Worm (Caenorhabditis elegans) whole organism, mixed stage, embryonic: ENCODE measurements around the gene gnrr-3.

ENCODE experiments used
- M03D4.4 ChIP-seq: sonication (generic microtip); optimal IDR thresholded peaks from 2 replicates; lab custom pipeline; 2017; ENCODE audit warnings: mild to moderate bottlenecking, missing genetic modification characterization, missing compliant biosample characterization
- bed-3 ChIP-seq: fragments of 200-800 bp; sonication (Bioruptor generic); optimal IDR thresholded peaks from 3 replicates; lab custom pipeline; 2018; ENCODE audit warnings: mild to moderate bottlenecking, missing genetic modification characterization, moderate library complexity, missing compliant biosample characterization
- blmp-1 ChIP-seq: fragments of 150-350 bp; optimal IDR thresholded peaks from 2 replicates; lab custom pipeline; 2014; ENCODE audit warnings: missing biosample characterization, missing genetic modification characterization
- ceh-39 ChIP-seq: fragments of 150-350 bp; optimal IDR thresholded peaks from 2 replicates; lab custom pipeline; 2014; ENCODE audit warnings: missing biosample characterization, missing genetic modification characterization
- ceh-43 ChIP-seq: fragments of 200-800 bp; sonication (Bioruptor generic); optimal IDR thresholded peaks from 2 replicates; lab custom pipeline; 2018; ENCODE audit warnings: mild to moderate bottlenecking, missing genetic modification characterization, moderate library complexity, missing compliant biosample characterization
- ceh-83 ChIP-seq: fragments of 200-800 bp; sonication (Bioruptor generic); optimal IDR thresholded peaks from 2 replicates; lab custom pipeline; 2018; ENCODE audit warnings: mild to moderate bottlenecking, missing genetic modification characterization, missing compliant biosample characterization
- ces-1 ChIP-seq: fragments of 150-350 bp; optimal IDR thresholded peaks from 2 replicates; lab custom pipeline; 2014; ENCODE audit warnings: missing biosample characterization, missing genetic modification reagents, missing genetic modification characterization
- cnd-1 ChIP-seq: fragments of 200-800 bp; sonication (Bioruptor generic); optimal IDR thresholded peaks from 2 replicates; lab custom pipeline; 2018; ENCODE audit warnings: mild to moderate bottlenecking, missing genetic modification characterization, missing compliant biosample characterization
- drap-1 ChIP-seq: fragments of 200-800 bp; sonication (Bioruptor generic); optimal IDR thresholded peaks from 3 replicates; lab custom pipeline; 2018; ENCODE audit warnings: mild to moderate bottlenecking, missing genetic modification characterization, missing compliant biosample characterization
- elt-1 ChIP-seq: sonication (generic microtip); optimal IDR thresholded peaks from 2 replicates; lab custom pipeline; 2017; ENCODE audit warnings: missing genetic modification characterization, mild to moderate bottlenecking, missing compliant biosample characterization, antibody characterized with exemption, moderate library complexity, borderline replicate concordance; ENCODE audit not compliant: insufficient read depth
- elt-3 ChIP-seq: fragments of 150-350 bp; optimal IDR thresholded peaks from 2 replicates; lab custom pipeline; 2014; ENCODE audit warnings: missing biosample characterization, missing genetic modification characterization
- flh-1 ChIP-seq: fragments of 200-800 bp; sonication (Bioruptor generic); optimal IDR thresholded peaks from 2 replicates; lab custom pipeline; 2018; ENCODE audit warnings: mild to moderate bottlenecking, missing genetic modification characterization, moderate library complexity, missing compliant biosample characterization
- ham-2 ChIP-seq: fragments of 200-800 bp; sonication (Bioruptor generic); optimal IDR thresholded peaks from 2 replicates; lab custom pipeline; 2018; ENCODE audit warnings: mild to moderate bottlenecking, missing genetic modification characterization, missing compliant biosample characterization
- hlh-1 ChIP-seq: fragments of 150-350 bp; optimal IDR thresholded peaks from 2 replicates; lab custom pipeline; 2014; ENCODE audit warnings: missing biosample characterization, missing genetic modification reagents, missing genetic modification characterization
- lin-13 ChIP-seq: fragments of 150-350 bp; optimal IDR thresholded peaks from 2 replicates; lab custom pipeline; 2014; ENCODE audit warnings: missing biosample characterization, missing genetic modification characterization
- lsy-2 ChIP-seq: fragments of 150-350 bp; optimal IDR thresholded peaks from 2 replicates; lab custom pipeline; 2014; ENCODE audit warnings: missing biosample characterization, missing genetic modification characterization
- mab-5 ChIP-seq: fragments of 150-350 bp; optimal IDR thresholded peaks from 2 replicates; lab custom pipeline; 2014; ENCODE audit warnings: missing biosample characterization, missing genetic modification characterization
- mep-1 ChIP-seq: fragments of 150-350 bp; optimal IDR thresholded peaks from 2 replicates; lab custom pipeline; 2017; ENCODE audit warnings: missing biosample characterization, missing genetic modification reagents, missing genetic modification characterization, inconsistent platforms
- mls-2 ChIP-seq: sonication (generic microtip); optimal IDR thresholded peaks from 2 replicates; lab custom pipeline; 2016; ENCODE audit warnings: mild to moderate bottlenecking, missing genetic modification characterization, moderate library complexity, missing compliant biosample characterization
- nhr-12 ChIP-seq: fragments of 150-350 bp; optimal IDR thresholded peaks from 2 replicates; lab custom pipeline; 2014; ENCODE audit warnings: missing biosample characterization, missing genetic modification characterization
- nhr-2 ChIP-seq: fragments of 150-350 bp; optimal IDR thresholded peaks from 2 replicates; lab custom pipeline; 2014; ENCODE audit warnings: missing biosample characterization, missing genetic modification characterization
- nhr-237 ChIP-seq: fragments of 150-350 bp; optimal IDR thresholded peaks from 2 replicates; lab custom pipeline; 2014; ENCODE audit warnings: missing biosample characterization, missing genetic modification characterization
- pha-4 ChIP-seq: fragments of 150-350 bp; optimal IDR thresholded peaks from 2 replicates; lab custom pipeline; 2018; ENCODE audit warnings: missing biosample characterization, missing genetic modification reagents, missing genetic modification characterization
- sem-2 ChIP-seq: fragments of 200-800 bp; sonication (Bioruptor generic); optimal IDR thresholded peaks from 2 replicates; lab custom pipeline; 2018; ENCODE audit warnings: mild to moderate bottlenecking, missing genetic modification characterization, missing compliant biosample characterization
- snpc-4 ChIP-seq: fragments of 150-350 bp; optimal IDR thresholded peaks from 2 replicates; lab custom pipeline; 2014; ENCODE audit warnings: missing biosample characterization, missing genetic modification characterization
- sptf-1 ChIP-seq: sonication (generic microtip); optimal IDR thresholded peaks from 2 replicates; lab custom pipeline; 2017; ENCODE audit warnings: mild to moderate bottlenecking, missing genetic modification characterization, moderate library complexity, missing compliant biosample characterization
- tbx-8 ChIP-seq: fragments of 200-800 bp; sonication (Bioruptor generic); optimal IDR thresholded peaks from 2 replicates; lab custom pipeline; 2018; ENCODE audit warnings: mild to moderate bottlenecking, missing genetic modification characterization, moderate library complexity, missing compliant biosample characterization
- unc-39 ChIP-seq: fragments of 150-350 bp; optimal IDR thresholded peaks from 2 replicates; lab custom pipeline; 2014; ENCODE audit warnings: missing biosample characterization, missing genetic modification characterization
- unc-62 ChIP-seq: fragments of 150-350 bp; optimal IDR thresholded peaks from 2 replicates; lab custom pipeline; 2014; ENCODE audit warnings: missing biosample characterization, missing genetic modification reagents, missing genetic modification characterization
- zip-8 ChIP-seq: fragments of 150-350 bp; optimal IDR thresholded peaks from 2 replicates; lab custom pipeline; 2014; ENCODE audit warnings: missing biosample characterization, missing genetic modification characterization
- ztf-11 ChIP-seq: fragments of 150-350 bp; optimal IDR thresholded peaks from 2 replicates; lab custom pipeline; 2014; ENCODE audit warnings: missing biosample characterization, missing genetic modification characterization

The gnrr-3 gene

ce11 chrX:10069692-10070091, 20.4 kb downstream of the gnrr-3 start, which contains the start of gene mlck-1:
TSS of gene mlck-1 (minus strand) at chrX:10069792.
- TF ChIP-seq nhr-237 (tag; lab: Kevin White, UChicago): no peak
- TF ChIP-seq drap-1 (GFP tag; lab: Kevin White, UChicago): no peak
- TF ChIP-seq mab-5 (tag; lab: Kevin White, UChicago): no peak
- TF ChIP-seq unc-39 (tag; lab: Kevin White, UChicago): no peak
- no peak for TF ChIP-seq sem-2 (GFP tag; lab: Kevin White, UChicago)
- TF ChIP-seq M03D4.4: no peak
- no peak for TF ChIP-seq lin-13 (tag; lab: Kevin White, UChicago)
- TF ChIP-seq nhr-12 (tag; lab: Kevin White, UChicago): no peak
- TF ChIP-seq ceh-83 (GFP tag; lab: Kevin White, UChicago): no peak
- TF ChIP-seq hlh-1 (tag; lab: Kevin White, UChicago): no peak
- no peak for TF ChIP-seq nhr-2 (tag; lab: Kevin White, UChicago)
- no peak for TF ChIP-seq sptf-1 (tag; lab: Kevin White, UChicago)
- TF ChIP-seq unc-62 (GFP tag; lab: Kevin White, UChicago): no peak
- TF ChIP-seq mep-1 (tag; lab: Kevin White, UChicago): no peak
- TF ChIP-seq ces-1 (GFP tag; lab: Kevin White, UChicago): no peak
- no peak for TF ChIP-seq zip-8 (tag; lab: Kevin White, UChicago)
- no peak for TF ChIP-seq bed-3 (GFP tag; lab: Kevin White, UChicago)
- TF ChIP-seq mls-2: no peak
- no peak for TF ChIP-seq elt-1 (tag; lab: Kevin White, UChicago)
- no peak for TF ChIP-seq cnd-1 (tag; lab: Kevin White, UChicago)
- TF ChIP-seq, all 35 proteins: peak for 0

DNA sequence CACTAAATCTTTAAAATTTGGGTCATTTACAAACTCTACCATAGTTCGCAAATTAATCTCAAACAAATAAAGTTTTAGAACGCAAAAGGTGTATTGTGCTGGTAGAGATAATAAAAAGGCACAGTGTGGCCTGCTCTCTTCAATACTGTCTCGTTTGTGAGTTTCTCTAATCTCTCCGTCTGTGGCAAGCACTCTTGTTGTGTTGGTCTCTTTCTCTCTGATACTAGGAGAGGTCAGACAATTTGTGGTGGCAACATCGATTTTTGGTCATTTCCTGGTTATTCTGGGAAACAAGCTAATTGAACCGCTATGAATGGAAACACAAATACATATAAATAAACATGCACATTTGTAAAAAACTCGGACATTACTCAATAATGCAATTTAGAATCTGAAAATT, 25.0 kb downstream of the gnrr-3 start, which contains the start of gene ZC373.5:
ZC373.5 (minus strand) TSS at position 159 of the 400 bp plus-strand sequence.
- TF ChIP-seq snpc-4: no peak
- TF ChIP-seq ceh-83 (GFP tag; lab: Kevin White, UChicago): no peak
- TF ChIP-seq lin-13 (tag; lab: Kevin White, UChicago): no peak
- TF ChIP-seq cnd-1 (tag; lab: Kevin White, UChicago): no peak
- no peak for TF ChIP-seq nhr-237 (tag; lab: Kevin White, UChicago)
- no peak for TF ChIP-seq blmp-1
- no peak for TF ChIP-seq lsy-2
- no peak for TF ChIP-seq tbx-8 (GFP tag; lab: Kevin White, UChicago)
- TF ChIP-seq sem-2 (GFP tag; lab: Kevin White, UChicago): no peak
- no peak for TF ChIP-seq ceh-39 (tag; lab: Kevin White, UChicago)
- no peak for TF ChIP-seq mep-1 (tag; lab: Kevin White, UChicago)
- TF ChIP-seq ztf-11 (tag; lab: Kevin White, UChicago): no peak
- no peak for TF ChIP-seq pha-4 (tag; lab: Kevin White, UChicago)
- TF ChIP-seq sptf-1 (tag; lab: Kevin White, UChicago): no peak
- no peak for TF ChIP-seq M03D4.4
- no peak for TF ChIP-seq elt-1 (tag; lab: Kevin White, UChicago)
- TF ChIP-seq drap-1 (GFP tag; lab: Kevin White, UChicago): no peak
- no peak for TF ChIP-seq ham-2
- TF ChIP-seq mls-2: no peak
- no peak for TF ChIP-seq flh-1

- TF ChIP-seq lsy-2 (no peak), sem-2 (GFP tag; lab: Kevin White, UChicago) (no peak), hlh-1 (tag; lab: Kevin White, UChicago) (no peak)
Observed at ce11 chrX:10074988-10075387, 25.7 kb downstream of the gnrr-3 start, which contains the start of gene dao-4. TSS of gene dao-4 (plus strand) at chrX:10075288.

DNA sequence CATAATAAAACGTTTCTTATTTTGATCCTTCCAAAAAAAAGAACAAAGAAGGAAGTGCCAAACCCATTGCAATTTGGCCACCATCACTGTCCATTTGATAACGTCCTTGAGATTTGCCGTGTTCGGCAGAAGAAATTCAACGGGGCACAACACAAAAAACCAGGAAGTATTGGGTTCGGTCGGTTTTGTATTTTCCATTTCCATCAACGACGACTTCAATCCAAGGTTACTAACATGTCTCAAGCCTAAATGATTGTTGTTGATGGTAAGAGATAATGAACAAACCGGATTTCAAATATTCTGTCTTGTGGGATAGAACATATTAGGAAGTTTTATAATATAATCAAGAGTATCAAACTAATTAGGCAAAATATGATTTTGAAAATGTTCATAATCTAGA, 27.1 kb downstream of the gnrr-3 start:
- TF ChIP-seq mep-1 (tag; lab: Kevin White, UChicago) (no peak), ces-1 (GFP tag; lab: Kevin White, UChicago) (no peak), flh-1 (no peak), ceh-39 (tag; lab: Kevin White, UChicago) (no peak), elt-1 (tag; lab: Kevin White, UChicago) (no peak), nhr-2 (tag; lab: Kevin White, UChicago) (no peak), unc-39 (tag; lab: Kevin White, UChicago) (no peak), nhr-237 (tag; lab: Kevin White, UChicago) (no peak), zip-8 (tag; lab: Kevin White, UChicago) (no peak), snpc-4 (no peak), mab-5 (tag; lab: Kevin White, UChicago) (no peak), elt-3 (tag; lab: Kevin White, UChicago) (no peak), ceh-43 (GFP tag; lab: Kevin White, UChicago) (no peak), drap-1 (GFP tag; lab: Kevin White, UChicago) (no peak), bed-3 (GFP tag; lab: Kevin White, UChicago) (no peak), ztf-11 (tag; lab: Kevin White, UChicago) (no peak)
